Fruit fly (Drosophila melanogaster) whole organism, embryonic: ENCODE measurements around the gene dib.
A peak's percentile ranks its signal among the peaks of the same experiment; 100 is the strongest.

Experiments
- Ada2b ChIP-seq: fragments of 200-800 bp; sonication (Bioruptor generic); IDR thresholded peaks from 2 replicates; pipeline ENCODE4 v1.3.6; 2022; ENCODE audit warnings: missing biosample characterization, missing genetic modification characterization
- Aef1 ChIP-seq: fragments of 200-800 bp; sonication (Bioruptor generic); IDR thresholded peaks from 3 replicates; pipeline ENCODE4 v1.3.6; 2022; ENCODE audit warnings: missing biosample characterization, missing genetic modification characterization
- B-H2 ChIP-seq: fragments of 200-800 bp; sonication (Bioruptor generic); optimal IDR thresholded peaks from 2 replicates; lab custom pipeline; 2018; ENCODE audit warnings: missing biosample characterization, mild to moderate bottlenecking, missing genetic modification characterization
- BEAF-32 ChIP-seq: fragments of 200-800 bp; sonication (Bioruptor generic); optimal IDR thresholded peaks from 3 replicates; lab custom pipeline; 2017; ENCODE audit warnings: missing biosample characterization, missing genetic modification characterization, mild to moderate bottlenecking, moderate library complexity, missing genetic modification reagents
- CG10267 ChIP-seq: fragments of 200-800 bp; sonication (Bioruptor generic); optimal IDR thresholded peaks from 2 replicates; lab custom pipeline; 2018; ENCODE audit warnings: missing biosample characterization, mild to moderate bottlenecking, missing genetic modification characterization, moderate library complexity
- CG10321 ChIP-seq: fragments of 200-800 bp; sonication (Bioruptor generic); IDR thresholded peaks from 2 replicates; pipeline ENCODE4 v1.3.6; 2022; ENCODE audit warnings: missing biosample characterization, missing genetic modification characterization
- CG10654 ChIP-seq: fragments of 200-800 bp; sonication (Bioruptor generic); optimal IDR thresholded peaks from 2 replicates; lab custom pipeline; 2016; ENCODE audit warnings: missing biosample characterization, missing genetic modification characterization
- CG12219 ChIP-seq: fragments of 200-800 bp; sonication (Bioruptor generic); optimal IDR thresholded peaks from 3 replicates; lab custom pipeline; 2018; ENCODE audit warnings: missing biosample characterization, mild to moderate bottlenecking, missing genetic modification characterization
- CG1647 ChIP-seq: fragments of 200-800 bp; sonication (Bioruptor generic); optimal IDR thresholded peaks from 3 replicates; lab custom pipeline; 2016; ENCODE audit warnings: missing biosample characterization, missing genetic modification characterization
- CG17328 ChIP-seq: fragments of 200-800 bp; sonication (Bioruptor generic); IDR thresholded peaks from 2 replicates; pipeline ENCODE4 v1.3.6; 2022; ENCODE audit warnings: missing biosample characterization, missing genetic modification characterization
- CG17802 ChIP-seq: fragments of 200-800 bp; sonication (Bioruptor generic); optimal IDR thresholded peaks from 2 replicates; lab custom pipeline; 2018; ENCODE audit warnings: missing biosample characterization, mild to moderate bottlenecking, missing genetic modification characterization, moderate library complexity
- CG17829 ChIP-seq: fragments of 200-800 bp; optimal IDR thresholded peaks from 2 replicates; lab custom pipeline; 2019; ENCODE audit warnings: missing biosample characterization, mild to moderate bottlenecking, missing genetic modification characterization, moderate library complexity
- CG2712 ChIP-seq: fragments of 200-800 bp; optimal IDR thresholded peaks from 3 replicates; lab custom pipeline; 2019; ENCODE audit warnings: missing biosample characterization, mild to moderate bottlenecking, missing genetic modification characterization, moderate library complexity
- CG31224 ChIP-seq: fragments of 200-800 bp; sonication (Bioruptor generic); IDR thresholded peaks from 2 replicates; pipeline ENCODE4 v1.3.6; 2022; ENCODE audit warnings: missing biosample characterization, missing genetic modification characterization
- CG32532 ChIP-seq: fragments of 200-800 bp; sonication (Bioruptor generic); IDR thresholded peaks from 2 replicates; pipeline ENCODE4 v1.3.6; 2022; ENCODE audit warnings: missing biosample characterization, missing genetic modification characterization
- CG4282 ChIP-seq: fragments of 200-800 bp; sonication (Bioruptor generic); optimal IDR thresholded peaks from 2 replicates; lab custom pipeline; 2016; ENCODE audit warnings: missing biosample characterization, missing genetic modification characterization
- CG6272 ChIP-seq: fragments of 200-800 bp; sonication (Bioruptor generic); IDR thresholded peaks from 2 replicates; pipeline ENCODE4 v1.3.6; 2022; ENCODE audit warnings: missing biosample characterization, missing genetic modification characterization
- CG6791 ChIP-seq: fragments of 200-800 bp; sonication (Bioruptor generic); IDR thresholded peaks from 3 replicates; pipeline ENCODE4 v1.3.6; 2022; ENCODE audit warnings: missing biosample characterization, missing genetic modification characterization; ENCODE audit not compliant: partially characterized antibody
- CG8290 ChIP-seq, 3 experiments: fragments of 200-800 bp; sonication (Bioruptor generic); optimal IDR thresholded peaks; 2 replicates each; lab custom pipeline; 2016 to 2019; ENCODE audit warnings: missing biosample characterization in 3 of 3, missing genetic modification characterization in 3 of 3, mild to moderate bottlenecking in 2 of 3, moderate library complexity in 1 of 3
- CTCF ChIP-seq: fragments of 200-800 bp; sonication (Bioruptor generic); optimal IDR thresholded peaks from 2 replicates; lab custom pipeline; 2017; ENCODE audit warnings: missing biosample characterization, mild to moderate bottlenecking, missing genetic modification characterization, moderate library complexity
- CkIIα-i1 ChIP-seq: fragments of 200-800 bp; sonication (Bioruptor generic); IDR thresholded peaks from 2 replicates; pipeline ENCODE4 v1.3.6; 2022; ENCODE audit warnings: missing biosample characterization, missing genetic modification characterization
- Dbx ChIP-seq: fragments of 200-800 bp; sonication (Bioruptor generic); IDR thresholded peaks from 3 replicates; pipeline ENCODE4 v1.3.6; 2022; ENCODE audit warnings: missing biosample characterization, missing genetic modification characterization
- Dll ChIP-seq: fragments of 200-800 bp; sonication (Bioruptor generic); IDR thresholded peaks from 4 replicates; pipeline ENCODE4 v1.3.6; 2022; ENCODE audit warnings: missing biosample characterization, missing genetic modification characterization; ENCODE audit not compliant: partially characterized antibody
- HLH4C ChIP-seq: fragments of 200-800 bp; sonication (Bioruptor generic); IDR thresholded peaks from 3 replicates; pipeline ENCODE4 v1.3.6; 2022; ENCODE audit warnings: missing biosample characterization, missing genetic modification characterization; ENCODE audit not compliant: partially characterized antibody
- HmgZ ChIP-seq: fragments of 200-800 bp; sonication (Bioruptor generic); optimal IDR thresholded peaks from 2 replicates; lab custom pipeline; 2018; ENCODE audit warnings: missing biosample characterization, mild to moderate bottlenecking, missing genetic modification characterization
- Kr ChIP-seq: fragments of 200-800 bp; sonication (Bioruptor generic); optimal IDR thresholded peaks from 2 replicates; lab custom pipeline; 2017; ENCODE audit warnings: missing biosample characterization, mild to moderate bottlenecking, missing genetic modification characterization
- Nf-YC ChIP-seq: fragments of 200-800 bp; optimal IDR thresholded peaks from 3 replicates; lab custom pipeline; 2019; ENCODE audit warnings: missing biosample characterization, mild to moderate bottlenecking, missing genetic modification characterization, moderate library complexity
- al ChIP-seq: fragments of 200-800 bp; sonication (Bioruptor generic); IDR thresholded peaks from 2 replicates; pipeline ENCODE4 v1.3.6; 2022; ENCODE audit warnings: missing biosample characterization, missing genetic modification characterization
- ap ChIP-seq: fragments of 200-800 bp; sonication (Bioruptor generic); IDR thresholded peaks from 2 replicates; pipeline ENCODE4 v1.3.6; 2022; ENCODE audit warnings: missing biosample characterization, missing genetic modification characterization
- bcd ChIP-seq: fragments of 200-800 bp; sonication (Bioruptor generic); optimal IDR thresholded peaks from 2 replicates; lab custom pipeline; 2017; ENCODE audit warnings: missing biosample characterization, mild to moderate bottlenecking, missing genetic modification characterization
- bigmax ChIP-seq: fragments of 200-800 bp; sonication (Bioruptor generic); optimal IDR thresholded peaks from 2 replicates; lab custom pipeline; 2018; ENCODE audit warnings: missing biosample characterization, mild to moderate bottlenecking, missing genetic modification characterization
- cas ChIP-seq: fragments of 200-800 bp; sonication (Bioruptor generic); IDR thresholded peaks from 2 replicates; pipeline ENCODE4 v1.3.6; 2022; ENCODE audit warnings: missing biosample characterization, missing genetic modification characterization
- cato ChIP-seq: fragments of 200-800 bp; sonication (Bioruptor generic); optimal IDR thresholded peaks from 2 replicates; lab custom pipeline; 2016; ENCODE audit warnings: missing biosample characterization, missing genetic modification characterization, borderline replicate concordance
- caup ChIP-seq: fragments of 200-800 bp; sonication (Bioruptor generic); optimal IDR thresholded peaks from 3 replicates; lab custom pipeline; 2017; ENCODE audit warnings: missing biosample characterization, mild to moderate bottlenecking, missing genetic modification characterization, moderate library complexity; ENCODE audit not compliant: severe bottlenecking
- dati ChIP-seq: fragments of 200-800 bp; sonication (Bioruptor generic); IDR thresholded peaks from 2 replicates; pipeline ENCODE4 v1.3.6; 2022; ENCODE audit warnings: missing biosample characterization, missing genetic modification characterization
- dpn ChIP-seq, 2 experiments: fragments of 200-800 bp; sonication (Bioruptor generic); optimal IDR thresholded peaks; 3 replicates each; lab custom pipeline; 2016; ENCODE audit warnings: missing biosample characterization in 2 of 2, missing genetic modification characterization in 2 of 2
- ems ChIP-seq: fragments of 200-800 bp; sonication (Bioruptor generic); optimal IDR thresholded peaks from 3 replicates; lab custom pipeline; 2016; ENCODE audit warnings: missing biosample characterization, missing genetic modification characterization
- fd3F ChIP-seq: fragments of 200-800 bp; sonication (Bioruptor generic); optimal IDR thresholded peaks from 2 replicates; lab custom pipeline; 2018; ENCODE audit warnings: missing biosample characterization, mild to moderate bottlenecking, missing genetic modification characterization, moderate library complexity
- gsb ChIP-seq: fragments of 200-800 bp; sonication (Bioruptor generic); IDR thresholded peaks from 2 replicates; pipeline ENCODE4 v1.3.6; 2022; ENCODE audit warnings: missing biosample characterization, missing genetic modification characterization
- h ChIP-seq: fragments of >200 bp; optimal IDR thresholded peaks from 2 replicates; lab custom pipeline; 2017
- ken ChIP-seq: fragments of 200-800 bp; sonication (Bioruptor generic); IDR thresholded peaks from 3 replicates; pipeline ENCODE4 v1.3.6; 2022; ENCODE audit warnings: missing biosample characterization, missing genetic modification characterization
- onecut ChIP-seq: fragments of 200-800 bp; sonication (Bioruptor generic); IDR thresholded peaks from 2 replicates; pipeline ENCODE4 v1.3.6; 2022; ENCODE audit warnings: missing biosample characterization, missing genetic modification characterization
- pan ChIP-seq, 4 experiments: fragments of >200 bp in 3 of 4; fragments of 200-800 bp in 1 of 4; sonication (Bioruptor generic) in 1 of 4; optimal IDR thresholded peaks in 3 of 4; IDR thresholded peaks in 1 of 4; 2 replicates each; pipeline versions ENCODE4 v1.3.6 to Lab custom; 2017 to 2022; ENCODE audit warnings: missing biosample characterization in 2 of 4, missing genetic modification characterization in 2 of 4, mixed read lengths in 1 of 4
- pb ChIP-seq: fragments of 200-800 bp; sonication (Bioruptor generic); optimal IDR thresholded peaks from 3 replicates; lab custom pipeline; 2016; ENCODE audit warnings: missing biosample characterization, missing genetic modification characterization
- pho ChIP-seq: fragments of 200-800 bp; sonication (Bioruptor generic); optimal IDR thresholded peaks from 2 replicates; lab custom pipeline; 2016; ENCODE audit warnings: missing biosample characterization, missing genetic modification characterization
- slp2 ChIP-seq: fragments of 200-800 bp; sonication (Bioruptor generic); optimal IDR thresholded peaks from 2 replicates; lab custom pipeline; 2016; ENCODE audit warnings: missing biosample characterization, missing genetic modification characterization
- stc ChIP-seq: fragments of 200-800 bp; sonication (Bioruptor generic); IDR thresholded peaks from 2 replicates; pipeline ENCODE4 v1.3.6; 2022; ENCODE audit warnings: missing biosample characterization, missing genetic modification characterization
- toy ChIP-seq: fragments of 200-800 bp; sonication (Bioruptor generic); IDR thresholded peaks from 2 replicates; pipeline ENCODE4 v1.3.6; 2022; ENCODE audit warnings: missing biosample characterization, missing genetic modification characterization
- tup ChIP-seq: fragments of 200-800 bp; sonication (Bioruptor generic); optimal IDR thresholded peaks from 2 replicates; lab custom pipeline; 2016; ENCODE audit warnings: missing biosample characterization, mild to moderate bottlenecking, missing genetic modification characterization, moderate library complexity
- unpg ChIP-seq: fragments of 200-800 bp; sonication (Bioruptor generic); optimal IDR thresholded peaks from 3 replicates; lab custom pipeline; 2018; ENCODE audit warnings: missing biosample characterization, mild to moderate bottlenecking, missing genetic modification characterization, moderate library complexity

dib gene

dm6 chr3L:4102496-4103257 lies 40.6 kb downstream of the dib start, which contains the start of gene CG14995 (continued):
- 0 out of 2 replicates have a peak, but pooled peaks have one; percentile 10 for TF ChIP-seq CG10321 (GFP tag; lab: Robert Waterston, UW)
- no peak; the same call in 1 of the 2 replicates for TF ChIP-seq stc (GFP tag; lab: Robert Waterston, UW)
- peak; percentile 63; the same call in 2 of the 3 replicates for TF ChIP-seq CG6791 (GFP tag; lab: Robert Waterston, UW)
- TF ChIP-seq cas (GFP tag; lab: Robert Waterston, UW), result no peak
- TF ChIP-seq CG17328 (GFP tag; lab: Robert Waterston, UW), result no peak
- no peak for TF ChIP-seq pho
- no peak for TF ChIP-seq slp2
- TF ChIP-seq CG4282 (GFP tag; lab: Kevin White, UChicago), result no peak
- TF ChIP-seq CTCF, result no peak
- TF ChIP-seq h (lab: Kevin White, UChicago), result no peak
- TF ChIP-seq Nf-YC (tag; lab: Kevin White, UChicago), result peak; percentile 31
- no peak for TF ChIP-seq ap (GFP tag; lab: Robert Waterston, UW)
- peak; percentile 74 for TF ChIP-seq Dll (GFP tag; lab: Robert Waterston, UW)
- TF ChIP-seq Dbx (GFP tag; lab: Robert Waterston, UW), result 0 out of 3 replicates have a peak, but pooled peaks have one; percentile 23
- no peak for TF ChIP-seq toy (GFP tag; lab: Robert Waterston, UW)
- no peak for TF ChIP-seq dati (GFP tag; lab: Robert Waterston, UW)
- no peak for TF ChIP-seq bcd (GFP tag; lab: Kevin White, UChicago)
- peak; percentile 75 for TF ChIP-seq BEAF-32 (GFP tag; lab: Kevin White, UChicago)
- no peak for TF ChIP-seq HmgZ
- no peak for TF ChIP-seq al (GFP tag; lab: Robert Waterston, UW)
- peak; percentile 31 for TF ChIP-seq caup
- no peak for TF ChIP-seq Aef1 (GFP tag; lab: Robert Waterston, UW)
- no peak; the same call in 1 of the 2 replicates for TF ChIP-seq CG32532 (GFP tag; lab: Robert Waterston, UW)
- no peak for TF ChIP-seq gsb
- no peak for TF ChIP-seq pb (GFP tag; lab: Kevin White, UChicago)
- TF ChIP-seq cato (GFP tag; lab: Kevin White, UChicago), result no peak
- no peak for TF ChIP-seq onecut (GFP tag; lab: Robert Waterston, UW)
- no peak for TF ChIP-seq Ada2b (GFP tag; lab: Robert Waterston, UW)
- TF ChIP-seq fd3F (GFP tag; lab: Kevin White, UChicago), result no peak
- peak; percentile 13 for TF ChIP-seq CG17829 (tag; lab: Kevin White, UChicago)
- TF ChIP-seq CG10654 (GFP tag; lab: Kevin White, UChicago), result no peak
- TF ChIP-seq Kr (GFP tag; lab: Kevin White, UChicago), result no peak
- no peak for TF ChIP-seq dpn (GFP tag; optimal IDR thresholded peaks at IDR 0.05; lab: Kevin White, UChicago)
- no peak for TF ChIP-seq CkIIα-i1 (GFP tag; lab: Robert Waterston, UW)
- no peak for TF ChIP-seq CG8290 (GFP tag; optimal IDR thresholded peaks at IDR 0.05; lab: Kevin White, UChicago)
- TF ChIP-seq CG8290 (tag; optimal IDR thresholded peaks at IDR 0.05; lab: Kevin White, UChicago), result peak in 1 of 2 experiments; percentile 55
- TF ChIP-seq tup (GFP tag; lab: Kevin White, UChicago), result no peak
- no peak for TF ChIP-seq pan (optimal IDR thresholded peaks at IDR 0.05; lab: Kevin White, UChicago)
- no peak for TF ChIP-seq pan (GFP tag; optimal IDR thresholded peaks at IDR 0.05 in 1 of 2, IDR thresholded peaks at IDR 0.05 in 1 of 2)
- no peak for TF ChIP-seq B-H2
- TF ChIP-seq CG6272 (GFP tag; lab: Robert Waterston, UW), result no peak
- TF ChIP-seq bigmax (GFP tag; lab: Kevin White, UChicago), result no peak
- no peak for TF ChIP-seq CG1647 (GFP tag; lab: Kevin White, UChicago)
- no peak for TF ChIP-seq unpg (GFP tag; lab: Kevin White, UChicago)
- TF ChIP-seq CG10267, result peak; percentile 5
- TF ChIP-seq ken (GFP tag; lab: Robert Waterston, UW), result no peak
- TF ChIP-seq ems (GFP tag; lab: Kevin White, UChicago), result no peak
- TF ChIP-seq CG12219 (GFP tag; lab: Kevin White, UChicago), result no peak
- TF ChIP-seq CG31224 (GFP tag; lab: Robert Waterston, UW), result no peak
- peak; percentile 53 for TF ChIP-seq HLH4C (GFP tag; lab: Robert Waterston, UW)
- no peak for TF ChIP-seq CG17802
- peak; percentile 31 for TF ChIP-seq CG2712
